Fruit fly (Drosophila melanogaster) whole organism, embryonic: ENCODE data around the gene CG45676.

Experiments used
- ATbp ChIP-seq: fragments of 200-800 bp; sonication (Bioruptor generic); optimal IDR thresholded peaks from 2 replicates; lab custom pipeline; 2017; ENCODE audit warnings: missing biosample characterization, mild to moderate bottlenecking, missing genetic modification characterization, missing genetic modification reagents
- Ada2b ChIP-seq: fragments of 200-800 bp; sonication (Bioruptor generic); IDR thresholded peaks from 2 replicates; pipeline ENCODE4 v1.3.6; 2022; ENCODE audit warnings: missing biosample characterization, missing genetic modification characterization
- Bteb2 ChIP-seq: fragments of 200-800 bp; sonication (Bioruptor generic); optimal IDR thresholded peaks from 2 replicates; lab custom pipeline; 2016; ENCODE audit warnings: missing biosample characterization, missing genetic modification characterization
- CG11085 ChIP-seq: fragments of 200-800 bp; sonication (Bioruptor generic); IDR thresholded peaks from 2 replicates; pipeline ENCODE4 v1.3.6; 2022; ENCODE audit warnings: missing biosample characterization, missing genetic modification characterization
- CG11456 ChIP-seq: fragments of 200-800 bp; sonication (Bioruptor generic); IDR thresholded peaks from 3 replicates; pipeline ENCODE4 v1.3.6; 2022; ENCODE audit warnings: missing biosample characterization, missing genetic modification characterization
- CG11504 ChIP-seq: fragments of 200-800 bp; sonication (Bioruptor generic); optimal IDR thresholded peaks from 3 replicates; lab custom pipeline; 2019; ENCODE audit warnings: missing biosample characterization, mild to moderate bottlenecking, missing genetic modification characterization, moderate library complexity
- CG12071 ChIP-seq: fragments of 200-800 bp; sonication (Bioruptor generic); optimal IDR thresholded peaks from 3 replicates; lab custom pipeline; 2018; ENCODE audit warnings: missing biosample characterization, mild to moderate bottlenecking, missing genetic modification characterization
- CG12659 ChIP-seq: fragments of 200-800 bp; sonication (Bioruptor generic); optimal IDR thresholded peaks from 3 replicates; lab custom pipeline; 2017; ENCODE audit warnings: mild to moderate bottlenecking, missing biosample characterization, missing genetic modification reagents, missing genetic modification characterization
- CG14710 ChIP-seq: fragments of 200-800 bp; sonication (Bioruptor generic); optimal IDR thresholded peaks from 3 replicates; lab custom pipeline; 2019; ENCODE audit warnings: missing biosample characterization, mild to moderate bottlenecking, missing genetic modification characterization, moderate library complexity
- CG17829 ChIP-seq: fragments of 200-800 bp; optimal IDR thresholded peaks from 2 replicates; lab custom pipeline; 2019; ENCODE audit warnings: missing biosample characterization, mild to moderate bottlenecking, missing genetic modification characterization, moderate library complexity
- CG18619 ChIP-seq: fragments of 200-800 bp; sonication (Bioruptor generic); optimal IDR thresholded peaks from 3 replicates; lab custom pipeline; 2017; ENCODE audit warnings: missing biosample characterization, mild to moderate bottlenecking, missing genetic modification characterization
- CG2202 ChIP-seq: fragments of 200-800 bp; sonication (Bioruptor generic); optimal IDR thresholded peaks from 2 replicates; lab custom pipeline; 2018; ENCODE audit warnings: missing biosample characterization, mild to moderate bottlenecking, missing genetic modification characterization
- CG31224 ChIP-seq: fragments of 200-800 bp; sonication (Bioruptor generic); IDR thresholded peaks from 2 replicates; pipeline ENCODE4 v1.3.6; 2022; ENCODE audit warnings: missing biosample characterization, missing genetic modification characterization
- CG32532 ChIP-seq: fragments of 200-800 bp; sonication (Bioruptor generic); IDR thresholded peaks from 2 replicates; pipeline ENCODE4 v1.3.6; 2022; ENCODE audit warnings: missing biosample characterization, missing genetic modification characterization
- CG32772 ChIP-seq: fragments of 200-800 bp; sonication (Bioruptor generic); IDR thresholded peaks from 2 replicates; pipeline ENCODE4 v1.3.6; 2022; ENCODE audit warnings: missing biosample characterization, missing genetic modification characterization
- CG33557 ChIP-seq: fragments of 200-800 bp; sonication (Bioruptor generic); optimal IDR thresholded peaks from 2 replicates; lab custom pipeline; 2019; ENCODE audit warnings: missing biosample characterization, mild to moderate bottlenecking, missing genetic modification characterization, moderate library complexity
- CG42726 ChIP-seq: fragments of 200-800 bp; sonication (Bioruptor generic); IDR thresholded peaks from 2 replicates; pipeline ENCODE4 v1.3.6; 2022; ENCODE audit warnings: missing biosample characterization, missing genetic modification characterization; ENCODE audit not compliant: partially characterized antibody
- CG4328 ChIP-seq: fragments of 200-800 bp; sonication (Bioruptor generic); optimal IDR thresholded peaks from 3 replicates; lab custom pipeline; 2017; ENCODE audit warnings: missing biosample characterization, missing genetic modification reagents, missing genetic modification characterization
- CG5245 ChIP-seq: fragments of 200-800 bp; sonication (Bioruptor generic); optimal IDR thresholded peaks from 3 replicates; lab custom pipeline; 2016; ENCODE audit warnings: missing biosample characterization, missing genetic modification characterization
- CG6813 ChIP-seq: fragments of 200-800 bp; sonication (Bioruptor generic); optimal IDR thresholded peaks from 2 replicates; lab custom pipeline; 2017; ENCODE audit warnings: missing biosample characterization, missing genetic modification characterization, mild to moderate bottlenecking, moderate library complexity, missing genetic modification reagents
- CG8089 ChIP-seq: fragments of 200-800 bp; sonication (Bioruptor generic); optimal IDR thresholded peaks from 3 replicates; lab custom pipeline; 2016; ENCODE audit warnings: missing biosample characterization, missing genetic modification characterization
- CG9876 ChIP-seq: fragments of 200-800 bp; sonication (Bioruptor generic); optimal IDR thresholded peaks from 2 replicates; lab custom pipeline; 2016; ENCODE audit warnings: missing biosample characterization, missing genetic modification characterization
- D19B ChIP-seq: fragments of 200-800 bp; sonication (Bioruptor generic); optimal IDR thresholded peaks from 2 replicates; lab custom pipeline; 2017; ENCODE audit warnings: missing biosample characterization, mild to moderate bottlenecking, missing genetic modification characterization
- Dad ChIP-seq: fragments of 200-800 bp; sonication (Bioruptor generic); optimal IDR thresholded peaks from 3 replicates; lab custom pipeline; 2016; ENCODE audit warnings: missing biosample characterization, missing genetic modification characterization
- Dip2 ChIP-seq: fragments of 200-800 bp; sonication (Bioruptor generic); IDR thresholded peaks from 2 replicates; pipeline ENCODE4 v1.3.6; 2022; ENCODE audit warnings: missing biosample characterization, missing genetic modification characterization
- Dip3 ChIP-seq: fragments of 200-800 bp; sonication (Bioruptor generic); optimal IDR thresholded peaks from 3 replicates; lab custom pipeline; 2016; ENCODE audit warnings: missing biosample characterization, missing genetic modification characterization
- Ets97D ChIP-seq: fragments of 200-800 bp; sonication (Bioruptor generic); optimal IDR thresholded peaks from 3 replicates; lab custom pipeline; 2016; ENCODE audit warnings: missing biosample characterization, missing genetic modification characterization
- Hr78 ChIP-seq, 2 experiments: fragments of 200-800 bp in 1 of 2; fragments of >200 bp in 1 of 2; sonication (Bioruptor generic) in 1 of 2; optimal IDR thresholded peaks; 2 replicates each; lab custom pipeline; 2017 to 2019; ENCODE audit warnings: missing biosample characterization in 2 of 2, missing genetic modification characterization in 2 of 2, mild to moderate bottlenecking in 1 of 2, moderate library complexity in 1 of 2
- Lhr ChIP-seq: fragments of 200-800 bp; sonication (Bioruptor generic); optimal IDR thresholded peaks from 3 replicates; lab custom pipeline; 2017; ENCODE audit warnings: mild to moderate bottlenecking, missing biosample characterization, missing genetic modification reagents, missing genetic modification characterization
- Max ChIP-seq: fragments of 200-800 bp; sonication (Bioruptor generic); optimal IDR thresholded peaks from 2 replicates; lab custom pipeline; 2016; ENCODE audit warnings: missing biosample characterization, mild to moderate bottlenecking, missing genetic modification characterization
- Med ChIP-seq: fragments of 200-800 bp; sonication (Bioruptor generic); peaks from one replicate; lab custom pipeline; 2016; ENCODE audit warnings: missing biosample characterization, missing genetic modification characterization, mild to moderate bottlenecking, inconsistent platforms, moderate library complexity
- NFAT ChIP-seq: fragments of 200-800 bp; sonication (Bioruptor generic); IDR thresholded peaks from 2 replicates; pipeline ENCODE4 v1.3.6; 2022; ENCODE audit warnings: missing biosample characterization, missing genetic modification characterization
- PHDP ChIP-seq: fragments of 200-800 bp; sonication (Bioruptor generic); optimal IDR thresholded peaks from 3 replicates; lab custom pipeline; 2018; ENCODE audit warnings: missing biosample characterization, mild to moderate bottlenecking, missing genetic modification characterization, moderate library complexity
- Ptx1 ChIP-seq: fragments of 200-800 bp; sonication (Bioruptor generic); IDR thresholded peaks from 2 replicates; pipeline ENCODE4 v1.3.6; 2022; ENCODE audit warnings: missing biosample characterization, missing genetic modification characterization
- ash1 ChIP-seq: fragments of 200-800 bp; sonication (Bioruptor generic); optimal IDR thresholded peaks from 2 replicates; lab custom pipeline; 2018; ENCODE audit warnings: missing biosample characterization, mild to moderate bottlenecking, missing genetic modification characterization
- dysf ChIP-seq: fragments of 200-800 bp; sonication (Bioruptor generic); IDR thresholded peaks from 3 replicates; pipeline ENCODE4 v1.3.6; 2022; ENCODE audit warnings: missing biosample characterization, missing genetic modification characterization
- esg ChIP-seq: fragments of 200-800 bp; sonication (Bioruptor generic); conservative IDR thresholded peaks from 2 replicates; pipeline ENCODE4 v1.3.6; 2022; ENCODE audit warnings: missing biosample characterization, missing genetic modification characterization
- ewg ChIP-seq: fragments of 200-800 bp; sonication (Bioruptor generic); optimal IDR thresholded peaks from 3 replicates; lab custom pipeline; 2017; ENCODE audit warnings: mild to moderate bottlenecking, missing biosample characterization, missing genetic modification reagents, missing genetic modification characterization
- fru ChIP-seq: fragments of >200 bp; optimal IDR thresholded peaks from 2 replicates; lab custom pipeline; 2017
- grn ChIP-seq: fragments of 200-800 bp; sonication (Bioruptor generic); optimal IDR thresholded peaks from 3 replicates; lab custom pipeline; 2017; ENCODE audit warnings: missing biosample characterization, missing genetic modification characterization
- lbe ChIP-seq: fragments of 200-800 bp; sonication (Bioruptor generic); optimal IDR thresholded peaks from 2 replicates; lab custom pipeline; 2016; ENCODE audit warnings: missing biosample characterization, mild to moderate bottlenecking, missing genetic modification characterization
- luna ChIP-seq: fragments of 200-800 bp; sonication (Bioruptor generic); optimal IDR thresholded peaks from 2 replicates; lab custom pipeline; 2016; ENCODE audit warnings: missing biosample characterization, missing genetic modification characterization
- nmo ChIP-seq: fragments of 200-800 bp; sonication (Bioruptor generic); optimal IDR thresholded peaks from 2 replicates; lab custom pipeline; 2018; ENCODE audit warnings: missing biosample characterization, mild to moderate bottlenecking, missing genetic modification characterization, moderate library complexity
- pfk ChIP-seq: fragments of 200-800 bp; sonication (Bioruptor generic); optimal IDR thresholded peaks from 2 replicates; lab custom pipeline; 2018; ENCODE audit warnings: missing biosample characterization, mild to moderate bottlenecking, missing genetic modification characterization, moderate library complexity
- pnt ChIP-seq: fragments of 200-800 bp; sonication (Bioruptor generic); optimal IDR thresholded peaks from 3 replicates; lab custom pipeline; 2016; ENCODE audit warnings: missing biosample characterization, missing genetic modification characterization
- pum ChIP-seq: fragments of 200-800 bp; sonication (Bioruptor generic); optimal IDR thresholded peaks from 2 replicates; lab custom pipeline; 2016; ENCODE audit warnings: missing biosample characterization, missing genetic modification characterization
- row ChIP-seq: fragments of 200-800 bp; sonication (Bioruptor generic); IDR thresholded peaks from 3 replicates; pipeline ENCODE4 v1.3.6; 2022; ENCODE audit warnings: missing biosample characterization, missing genetic modification characterization
- seq ChIP-seq: fragments of 200-800 bp; sonication (Bioruptor generic); IDR thresholded peaks from 2 replicates; pipeline ENCODE4 v1.3.6; 2022; ENCODE audit warnings: missing biosample characterization, missing genetic modification characterization
- stwl ChIP-seq: fragments of 200-800 bp; sonication (Bioruptor generic); optimal IDR thresholded peaks from 3 replicates; lab custom pipeline; 2018; ENCODE audit warnings: missing biosample characterization, mild to moderate bottlenecking, missing genetic modification characterization, moderate library complexity
- vfl ChIP-seq: fragments of 200-800 bp; sonication (Bioruptor generic); optimal IDR thresholded peaks from 2 replicates; lab custom pipeline; 2016; ENCODE audit warnings: missing biosample characterization, missing genetic modification characterization
- zfh1 ChIP-seq: fragments of 200-800 bp; sonication (Bioruptor generic); IDR thresholded peaks from 3 replicates; pipeline ENCODE4 v1.3.6; 2022; ENCODE audit warnings: missing biosample characterization, missing genetic modification characterization

Gene CG45676

DNA sequence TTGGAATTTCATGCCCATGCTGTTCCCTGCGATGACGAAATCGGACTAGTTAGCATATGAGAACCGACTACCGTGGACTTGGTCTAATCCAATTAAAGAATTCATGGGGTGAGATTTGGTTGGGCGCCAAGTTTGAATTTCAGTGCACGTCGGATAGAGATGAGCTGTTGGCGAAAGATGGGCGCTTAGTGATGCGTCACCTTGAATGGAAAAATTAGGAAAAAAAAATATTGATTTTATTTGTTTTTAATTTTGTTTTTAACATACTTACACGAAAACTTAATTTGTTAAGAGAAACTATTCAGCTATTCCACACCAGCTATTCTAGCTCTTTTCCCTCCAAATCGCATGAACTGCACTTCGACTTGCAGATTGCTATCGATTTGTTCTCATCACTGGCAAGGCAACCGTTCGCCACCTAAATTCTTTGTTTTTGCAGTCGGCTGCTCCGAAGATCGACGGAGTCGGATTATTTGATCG is 3.0 kb downstream of the CG45676 start, which contains the start of the genes ninaG and Sptz (continued):
- TF ChIP-seq Lhr (GFP tag; lab: Kevin White, UChicago) (peak; percentile 85), pfk (no peak), grn (peak; percentile 93), Dip2 (GFP tag; lab: Robert Waterston, UW) (peak; percentile 43; the same call in 1 of the 2 replicates), Ada2b (GFP tag; lab: Robert Waterston, UW) (peak; percentile 95), seq (peak; percentile 86), vfl (GFP tag; lab: Kevin White, UChicago) (peak; percentile 95), CG33557 (peak; percentile 79), CG32772 (GFP tag; lab: Robert Waterston, UW) (peak; percentile 96), luna (GFP tag; lab: Kevin White, UChicago) (peak; percentile 74), Bteb2 (peak; percentile 89), CG2202 (tag; lab: Kevin White, UChicago) (peak; percentile 80), pnt (GFP tag; lab: Kevin White, UChicago) (peak; percentile 94), CG11504 (tag; lab: Kevin White, UChicago) (peak; percentile 89), CG14710 (peak; percentile 93), Med (GFP tag; lab: Kevin White, UChicago) (peak; percentile 99), Hr78 (GFP tag; optimal IDR thresholded peaks at IDR 0.05; lab: Kevin White, UChicago) (no peak), ATbp (no peak), stwl (tag; lab: Kevin White, UChicago) (no peak), lbe (no peak), esg (GFP tag; lab: Robert Waterston, UW) (peak; percentile 96), ash1 (GFP tag; lab: Kevin White, UChicago) (no peak), Dad (GFP tag; lab: Kevin White, UChicago) (peak; percentile 93), CG18619 (GFP tag; lab: Kevin White, UChicago) (peak; percentile 90), nmo (GFP tag; lab: Kevin White, UChicago) (peak; percentile 95), CG5245 (GFP tag; lab: Kevin White, UChicago) (peak; percentile 89), PHDP (tag; lab: Kevin White, UChicago) (no peak), CG42726 (no peak), CG6813 (GFP tag; lab: Kevin White, UChicago) (peak; percentile 69), ewg (peak; percentile 87), Dip3 (peak; percentile 96), CG17829 (tag; lab: Kevin White, UChicago) (peak; percentile 91), Ptx1 (peak; percentile 98), CG12071 (peak; percentile 48), CG11456 (peak; percentile 95), CG32532 (GFP tag; lab: Robert Waterston, UW) (peak; percentile 95), CG31224 (GFP tag; lab: Robert Waterston, UW) (peak; percentile 90), dysf (GFP tag; lab: Robert Waterston, UW) (peak; percentile 97), CG8089 (GFP tag; lab: Kevin White, UChicago) (peak; percentile 90), pum (peak; percentile 96), CG9876 (GFP tag; lab: Kevin White, UChicago) (peak; percentile 90), CG11085 (GFP tag; lab: Robert Waterston, UW) (peak; percentile 94), CG4328 (GFP tag; lab: Kevin White, UChicago) (peak; percentile 64), row (peak; percentile 98), zfh1 (GFP tag; lab: Robert Waterston, UW) (peak; percentile 97), NFAT (GFP tag; lab: Robert Waterston, UW) (peak; percentile 88), Ets97D (peak; percentile 90), fru (lab: Kevin White, UChicago) (no peak), CG12659 (peak; percentile 92), D19B (GFP tag; lab: Kevin White, UChicago) (peak; percentile 76), Max (peak; percentile 95)
